Worm (Caenorhabditis elegans) whole organism, young adult: Measurements from ENCODE around the gene Y55F3BL.4.
A peak's percentile ranks its signal among the peaks of the same experiment; 100 is the strongest.

Experiments used
- B0035.1 ChIP-seq: sonication (generic microtip); optimal IDR thresholded peaks from 2 replicates; lab custom pipeline; 2016; ENCODE audit warnings: missing genetic modification characterization, mild to moderate bottlenecking, missing compliant biosample characterization, missing genotype, missing genetic modification reagents
- C06A6.2 ChIP-seq: fragments of 200-800 bp; sonication (Bioruptor generic); conservative IDR thresholded peaks from 2 replicates; pipeline ENCODE4 v1.3.6; 2022; ENCODE audit warnings: missing genetic modification characterization, missing compliant biosample characterization
- F33H1.4 ChIP-seq: fragments of 200-800 bp; sonication (Bioruptor generic); IDR thresholded peaks from 2 replicates; pipeline ENCODE4 v1.3.6; 2022; ENCODE audit warnings: missing genetic modification reagents, missing genetic modification characterization, missing compliant biosample characterization
- F37B4.10 ChIP-seq: fragments of 200-800 bp; sonication (Bioruptor generic); IDR thresholded peaks from 2 replicates; pipeline ENCODE4 v1.3.6; 2022; ENCODE audit warnings: missing genetic modification characterization, missing compliant biosample characterization
- F57C9.4 ChIP-seq: sonication (generic microtip); optimal IDR thresholded peaks from 2 replicates; lab custom pipeline; 2017; ENCODE audit warnings: mild to moderate bottlenecking, missing genetic modification characterization, missing compliant biosample characterization
- K11D2.4 ChIP-seq: fragments of 200-800 bp; sonication (Bioruptor generic); IDR thresholded peaks from 2 replicates; pipeline ENCODE4 v1.3.6; 2022; ENCODE audit warnings: missing genetic modification reagents, missing genetic modification characterization, missing compliant biosample characterization
- attf-3 ChIP-seq: fragments of 200-800 bp; sonication (Bioruptor generic); conservative IDR thresholded peaks from 2 replicates; pipeline ENCODE4 v1.3.6; 2022; ENCODE audit warnings: missing genetic modification reagents, missing genetic modification characterization, missing compliant biosample characterization
- cebp-1 ChIP-seq, 2 experiments: fragments of 200-800 bp in 1 of 2; sonication (Bioruptor generic) in 1 of 2; sonication (generic microtip) in 1 of 2; IDR thresholded peaks in 1 of 2; optimal IDR thresholded peaks in 1 of 2; 2 replicates each; pipeline versions ENCODE4 v1.3.6 to Lab custom; 2017 to 2022; ENCODE audit warnings: missing compliant biosample characterization in 2 of 2, missing genetic modification characterization in 2 of 2, mild to moderate bottlenecking in 1 of 2, missing genetic modification reagents in 1 of 2, moderate library complexity in 1 of 2
- ceh-100 ChIP-seq: fragments of 200-800 bp; sonication (Bioruptor generic); IDR thresholded peaks from 2 replicates; pipeline ENCODE4 v1.3.6; 2022; ENCODE audit warnings: missing genetic modification reagents, missing genetic modification characterization, missing compliant biosample characterization
- ceh-79 ChIP-seq: sonication (generic microtip); optimal IDR thresholded peaks from 2 replicates; lab custom pipeline; 2017; ENCODE audit warnings: mild to moderate bottlenecking, missing genetic modification characterization, missing compliant biosample characterization
- dox-1 ChIP-seq: fragments of 200-800 bp; sonication (Bioruptor generic); IDR thresholded peaks from 2 replicates; pipeline ENCODE4 v1.3.6; 2022; ENCODE audit warnings: missing genetic modification reagents, missing genetic modification characterization, missing compliant biosample characterization
- dpff-1 ChIP-seq: sonication (generic microtip); optimal IDR thresholded peaks from 2 replicates; lab custom pipeline; 2017; ENCODE audit warnings: mild to moderate bottlenecking, missing genetic modification characterization, missing compliant biosample characterization
- dpl-1 ChIP-seq: fragments of 150-350 bp; optimal IDR thresholded peaks from 2 replicates; lab custom pipeline; 2014; ENCODE audit warnings: missing biosample characterization, missing genetic modification reagents, missing genetic modification characterization
- efl-1 ChIP-seq: fragments of 150-350 bp; optimal IDR thresholded peaks from 2 replicates; lab custom pipeline; 2014; ENCODE audit warnings: missing biosample characterization, missing genetic modification reagents, missing genetic modification characterization
- egl-44 ChIP-seq: fragments of 200-800 bp; sonication (Bioruptor generic); IDR thresholded peaks from 2 replicates; pipeline ENCODE4 v1.3.6; 2022; ENCODE audit warnings: missing genetic modification reagents, missing genetic modification characterization, missing compliant biosample characterization
- egrh-3 ChIP-seq: fragments of 200-800 bp; sonication (Bioruptor generic); IDR thresholded peaks from 2 replicates; pipeline ENCODE4 v1.3.6; 2022; ENCODE audit warnings: missing genetic modification reagents, missing genetic modification characterization, missing compliant biosample characterization
- hmg-1.2 ChIP-seq: fragments of 200-800 bp; sonication (Bioruptor generic); IDR thresholded peaks from 2 replicates; pipeline ENCODE4 v1.3.6; 2022; ENCODE audit warnings: missing genetic modification reagents, missing genetic modification characterization, missing compliant biosample characterization
- hsf-1 ChIP-seq: fragments of 200-800 bp; sonication (Bioruptor generic); IDR thresholded peaks from 2 replicates; pipeline ENCODE4 v1.3.6; 2022; ENCODE audit warnings: missing genetic modification reagents, missing genetic modification characterization, missing compliant biosample characterization
- lag-1 ChIP-seq: fragments of 200-800 bp; sonication (Bioruptor generic); IDR thresholded peaks from 2 replicates; pipeline ENCODE4 v1.3.6; 2022; ENCODE audit warnings: missing genetic modification reagents, missing genetic modification characterization, missing compliant biosample characterization
- lin-26 ChIP-seq: fragments of 200-800 bp; sonication (Bioruptor generic); IDR thresholded peaks from 2 replicates; pipeline ENCODE4 v1.3.6; 2022; ENCODE audit warnings: missing genetic modification reagents, missing genetic modification characterization, missing compliant biosample characterization
- lin-54 ChIP-seq: fragments of 200-800 bp; sonication (Bioruptor generic); optimal IDR thresholded peaks from 2 replicates; lab custom pipeline; 2018; ENCODE audit warnings: mild to moderate bottlenecking, missing genetic modification characterization, missing compliant biosample characterization
- lir-1 ChIP-seq: fragments of 200-800 bp; sonication (Bioruptor generic); conservative IDR thresholded peaks from 2 replicates; pipeline ENCODE4 v1.3.6; 2022; ENCODE audit warnings: missing genetic modification reagents, missing genetic modification characterization, missing compliant biosample characterization
- lsl-1 ChIP-seq: fragments of 200-800 bp; sonication (Bioruptor generic); optimal IDR thresholded peaks from 2 replicates; lab custom pipeline; 2018; ENCODE audit warnings: mild to moderate bottlenecking, missing genetic modification characterization, moderate library complexity, missing compliant biosample characterization
- madf-3 ChIP-seq: fragments of 200-800 bp; sonication (Bioruptor generic); IDR thresholded peaks from 2 replicates; pipeline ENCODE4 v1.3.6; 2022; ENCODE audit warnings: missing genetic modification reagents, missing genetic modification characterization, missing compliant biosample characterization
- mcd-1 ChIP-seq: fragments of 200-800 bp; sonication (Bioruptor generic); IDR thresholded peaks from 2 replicates; pipeline ENCODE4 v1.3.6; 2022; ENCODE audit warnings: missing genetic modification reagents, missing genetic modification characterization, missing compliant biosample characterization
- mxl-1 ChIP-seq: sonication (generic microtip); optimal IDR thresholded peaks from 2 replicates; lab custom pipeline; 2016; ENCODE audit warnings: missing genetic modification characterization, missing compliant biosample characterization
- nfya-1 ChIP-seq: sonication (generic microtip); optimal IDR thresholded peaks from 2 replicates; lab custom pipeline; 2017; ENCODE audit warnings: antibody characterized with exemption, missing compliant biosample characterization, missing genetic modification characterization, borderline replicate concordance; ENCODE audit not compliant: insufficient read depth
- pbrm-1 ChIP-seq: fragments of 200-800 bp; sonication (Bioruptor generic); IDR thresholded peaks from 2 replicates; pipeline ENCODE4 v1.3.6; 2022; ENCODE audit warnings: missing genetic modification reagents, missing genetic modification characterization, missing compliant biosample characterization
- rcor-1 ChIP-seq: fragments of 200-800 bp; sonication (Bioruptor generic); IDR thresholded peaks from 2 replicates; pipeline ENCODE4 v1.3.6; 2022; ENCODE audit warnings: missing genetic modification reagents, missing genetic modification characterization, missing compliant biosample characterization
- sdz-38 ChIP-seq: sonication (generic microtip); optimal IDR thresholded peaks from 2 replicates; lab custom pipeline; 2016; ENCODE audit warnings: missing genotype, missing genetic modification characterization, missing compliant biosample characterization
- tbp1 ChIP-seq: fragments of 200-800 bp; sonication (Bioruptor generic); optimal IDR thresholded peaks from 2 replicates; lab custom pipeline; 2018; ENCODE audit warnings: mild to moderate bottlenecking, missing genetic modification characterization, missing compliant biosample characterization
- tlf-1 ChIP-seq: fragments of 200-800 bp; sonication (Bioruptor generic); optimal IDR thresholded peaks from 2 replicates; lab custom pipeline; 2018; ENCODE audit warnings: mild to moderate bottlenecking, missing genetic modification characterization, missing compliant biosample characterization
- zfh-2 ChIP-seq: fragments of 200-800 bp; sonication (Bioruptor generic); conservative IDR thresholded peaks from 2 replicates; pipeline ENCODE4 v1.3.6; 2022; ENCODE audit warnings: missing genetic modification reagents, missing genetic modification characterization, missing compliant biosample characterization
- zim-3 ChIP-seq: sonication (generic microtip); optimal IDR thresholded peaks from 2 replicates; lab custom pipeline; 2017; ENCODE audit warnings: mild to moderate bottlenecking, missing genetic modification characterization, moderate library complexity, missing compliant biosample characterization
- ztf-18 ChIP-seq: sonication (generic microtip); optimal IDR thresholded peaks from 2 replicates; lab custom pipeline; 2016; ENCODE audit warnings: missing genotype, mild to moderate bottlenecking, missing genetic modification characterization, missing compliant biosample characterization

Gene Y55F3BL.4

ce11 chrIV:807027-807516 lies 2.2 kb downstream of the Y55F3BL.4 start, which contains the start of gene Y55F3BL.6:
Y55F3BL.6 (minus strand) TSS chrIV:807077.
- peak; percentile 31 for TF ChIP-seq lsl-1 (GFP tag; lab: Kevin White, UChicago)
- TF ChIP-seq zim-3 (tag; lab: Kevin White, UChicago) = no peak
- TF ChIP-seq lir-1 (GFP tag; lab: Robert Waterston, UW) = no peak
- no peak for TF ChIP-seq F57C9.4 (tag; lab: Kevin White, UChicago)
- TF ChIP-seq F33H1.4 (GFP tag; lab: Robert Waterston, UW) = peak; percentile 23; the same call in 1 of the 2 replicates
- TF ChIP-seq nfya-1 = no peak
- no peak for TF ChIP-seq C06A6.2 (GFP tag; lab: Robert Waterston, UW)
- no peak for TF ChIP-seq ceh-79 (tag; lab: Kevin White, UChicago)
- peak; percentile 31; the same call in 1 of the 2 replicates for TF ChIP-seq mcd-1 (GFP tag; lab: Robert Waterston, UW)
- TF ChIP-seq B0035.1 = no peak
- no peak for TF ChIP-seq sdz-38 (tag; lab: Kevin White, UChicago)
- peak; percentile 28 for TF ChIP-seq efl-1
- no peak for TF ChIP-seq F37B4.10
- no peak for TF ChIP-seq mxl-1
- TF ChIP-seq tbp1 (GFP tag; lab: Kevin White, UChicago) = peak; percentile 5
- 0 out of 2 replicates have a peak, but pooled peaks have one; percentile 50 for TF ChIP-seq madf-3
- no peak for TF ChIP-seq egl-44 (GFP tag; lab: Robert Waterston, UW)
- TF ChIP-seq cebp-1 (GFP tag; IDR thresholded peaks at IDR 0.05; lab: Robert Waterston, UW) = no peak
- TF ChIP-seq cebp-1 (tag; optimal IDR thresholded peaks at IDR 0.05; lab: Kevin White, UChicago) = peak; percentile 18
- no peak for TF ChIP-seq dpff-1 (tag; lab: Kevin White, UChicago)
- TF ChIP-seq hsf-1 (GFP tag; lab: Robert Waterston, UW) = 0 out of 2 replicates have a peak, but pooled peaks have one; percentile 52
- TF ChIP-seq dpl-1 (GFP tag; lab: Kevin White, UChicago) = no peak
- TF ChIP-seq lin-54 (GFP tag; lab: Kevin White, UChicago) = peak; percentile 89
- peak; percentile 85 for TF ChIP-seq attf-3 (GFP tag; lab: Robert Waterston, UW)
- TF ChIP-seq tlf-1 (GFP tag; lab: Kevin White, UChicago) = no peak
- TF ChIP-seq ztf-18 (tag; lab: Kevin White, UChicago) = no peak

- peak; percentile 37; the same call in 1 of the 2 replicates for TF ChIP-seq egrh-3 (GFP tag; lab: Robert Waterston, UW)
- peak; percentile 74 for TF ChIP-seq dox-1 (GFP tag; lab: Robert Waterston, UW)
- TF ChIP-seq hmg-1.2 (GFP tag; lab: Robert Waterston, UW) = peak; percentile 93
- TF ChIP-seq ztf-18 (tag; lab: Kevin White, UChicago) = peak; percentile 74
- peak; percentile 89 for TF ChIP-seq mcd-1 (GFP tag; lab: Robert Waterston, UW)
- TF ChIP-seq lin-26 = 0 out of 2 replicates have a peak, but pooled peaks have one; percentile 23
- peak; percentile 67 for TF ChIP-seq ceh-100 (GFP tag; lab: Robert Waterston, UW)
- peak; percentile 55 for TF ChIP-seq zfh-2 (GFP tag; lab: Robert Waterston, UW)
- peak; percentile 66; the same call in 1 of the 2 replicates for TF ChIP-seq rcor-1 (GFP tag; lab: Robert Waterston, UW)
- peak; percentile 48; the same call in 1 of the 2 replicates for TF ChIP-seq egl-44 (GFP tag; lab: Robert Waterston, UW)
- TF ChIP-seq pbrm-1 = peak; percentile 21; the same call in 1 of the 2 replicates
- TF ChIP-seq F33H1.4 (GFP tag; lab: Robert Waterston, UW) = 0 out of 2 replicates have a peak, but pooled peaks have one; percentile 16
- TF ChIP-seq F37B4.10 = 0 out of 2 replicates have a peak, but pooled peaks have one; percentile 36
- TF ChIP-seq cebp-1 (GFP tag; IDR thresholded peaks at IDR 0.05; lab: Robert Waterston, UW) = peak; percentile 30; the same call in 1 of the 2 replicates
- TF ChIP-seq cebp-1 (tag; optimal IDR thresholded peaks at IDR 0.05; lab: Kevin White, UChicago) = peak; percentile 24
- peak; percentile 66 for TF ChIP-seq K11D2.4 (GFP tag; lab: Robert Waterston, UW)
- TF ChIP-seq lag-1 (GFP tag; lab: Robert Waterston, UW) = 0 out of 2 replicates have a peak, but pooled peaks have one; percentile 28
Measured at ce11 chrIV:813341-813740, 8.4 kb downstream of the Y55F3BL.4 start.
